Worm (Caenorhabditis elegans) whole organism, young adult: ENCODE measurements around the gene epn-1.

Experiments
- C06A6.2 ChIP-seq: fragments of 200-800 bp; sonication (Bioruptor generic); conservative IDR thresholded peaks from 2 replicates; pipeline ENCODE4 v1.3.6; 2022; ENCODE audit warnings: missing genetic modification characterization, missing compliant biosample characterization
- F23B12.7 ChIP-seq: sonication (generic microtip); optimal IDR thresholded peaks from 2 replicates; lab custom pipeline; 2017; ENCODE audit warnings: missing genetic modification characterization, mild to moderate bottlenecking, missing compliant biosample characterization, antibody characterized with exemption, moderate library complexity; ENCODE audit not compliant: insufficient read depth
- cebp-1 ChIP-seq, 2 experiments: fragments of 200-800 bp in 1 of 2; sonication (Bioruptor generic) in 1 of 2; sonication (generic microtip) in 1 of 2; IDR thresholded peaks in 1 of 2; optimal IDR thresholded peaks in 1 of 2; 2 replicates each; pipeline versions ENCODE4 v1.3.6 to Lab custom; 2017 to 2022; ENCODE audit warnings: missing compliant biosample characterization in 2 of 2, missing genetic modification characterization in 2 of 2, mild to moderate bottlenecking in 1 of 2, missing genetic modification reagents in 1 of 2, moderate library complexity in 1 of 2
- egrh-3 ChIP-seq: fragments of 200-800 bp; sonication (Bioruptor generic); IDR thresholded peaks from 2 replicates; pipeline ENCODE4 v1.3.6; 2022; ENCODE audit warnings: missing genetic modification reagents, missing genetic modification characterization, missing compliant biosample characterization
- pbrm-1 ChIP-seq: fragments of 200-800 bp; sonication (Bioruptor generic); IDR thresholded peaks from 2 replicates; pipeline ENCODE4 v1.3.6; 2022; ENCODE audit warnings: missing genetic modification reagents, missing genetic modification characterization, missing compliant biosample characterization
- pha-4 ChIP-seq: fragments of 150-350 bp; sonication (generic microtip); optimal IDR thresholded peaks from 2 replicates; lab custom pipeline; 2014; ENCODE audit warnings: missing biosample characterization, missing genetic modification reagents, missing genetic modification characterization
- snpc-3.4 ChIP-seq: sonication (generic microtip); optimal IDR thresholded peaks from 2 replicates; lab custom pipeline; 2017; ENCODE audit warnings: missing genetic modification characterization, mild to moderate bottlenecking, missing compliant biosample characterization, antibody characterized with exemption, moderate library complexity, missing genotype, missing genetic modification reagents
- snpc-4 ChIP-seq, 5 experiments: fragments of 150-350 bp in 1 of 5; sonication (generic microtip) in 4 of 5; optimal IDR thresholded peaks; 2 replicates each; lab custom pipeline; 2014 to 2018; ENCODE audit warnings: missing genetic modification characterization in 5 of 5, missing biosample characterization in 3 of 5, antibody characterized with exemption in 2 of 5, mild to moderate bottlenecking in 2 of 5, missing compliant biosample characterization in 2 of 5, missing genotype in 2 of 5, moderate library complexity in 2 of 5, missing genetic modification reagents in 1 of 5
- tlf-1 ChIP-seq: fragments of 200-800 bp; sonication (Bioruptor generic); optimal IDR thresholded peaks from 2 replicates; lab custom pipeline; 2018; ENCODE audit warnings: mild to moderate bottlenecking, missing genetic modification characterization, missing compliant biosample characterization
- unc-62 ChIP-seq: fragments of 150-350 bp; optimal IDR thresholded peaks from 2 replicates; lab custom pipeline; 2014; ENCODE audit warnings: missing biosample characterization, missing genetic modification reagents, missing genetic modification characterization

DNA sequence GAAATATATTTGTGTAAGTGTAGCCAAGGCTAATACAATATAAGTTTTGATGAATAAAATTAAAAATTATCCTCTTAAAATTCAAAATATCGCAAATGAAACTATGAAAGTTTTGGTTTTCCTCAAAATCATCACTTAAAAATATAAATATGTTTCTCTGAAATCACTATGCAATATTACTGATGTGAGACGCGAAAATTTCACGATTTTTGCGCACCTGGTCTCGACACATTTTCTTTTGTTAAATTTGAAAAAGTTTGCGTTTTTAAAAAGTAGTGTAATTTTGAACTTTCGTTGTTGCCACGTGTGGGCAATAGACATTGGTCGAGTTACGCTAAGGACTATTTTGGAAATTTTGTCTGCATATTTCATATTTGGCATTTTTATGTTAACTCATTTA lies 10.5 kb upstream of the epn-1 start:
- TF ChIP-seq pha-4 (no peak), F23B12.7 (tag; lab: Kevin White, UChicago) (no peak), snpc-4 (GFP tag; optimal IDR thresholded peaks at IDR 0.05; lab: Kevin White, UChicago) (no peak), snpc-4 (tag; optimal IDR thresholded peaks at IDR 0.05; lab: Kevin White, UChicago) (no peak), tlf-1 (GFP tag; lab: Kevin White, UChicago) (no peak), egrh-3 (no peak), cebp-1 (GFP tag; IDR thresholded peaks at IDR 0.05; lab: Robert Waterston, UW) (no peak), cebp-1 (tag; optimal IDR thresholded peaks at IDR 0.05; lab: Kevin White, UChicago) (no peak), snpc-3.4 (no peak), unc-62 (GFP tag; lab: Kevin White, UChicago) (no peak), pbrm-1 (GFP tag; lab: Robert Waterston, UW) (no peak), C06A6.2 (GFP tag; lab: Robert Waterston, UW) (no peak)
